Fruit fly (Drosophila melanogaster): Measurements from ENCODE around the gene CG11583.
A peak's percentile ranks its signal among the peaks of the same experiment; 100 is the strongest.

Gene CG11583

DNA sequence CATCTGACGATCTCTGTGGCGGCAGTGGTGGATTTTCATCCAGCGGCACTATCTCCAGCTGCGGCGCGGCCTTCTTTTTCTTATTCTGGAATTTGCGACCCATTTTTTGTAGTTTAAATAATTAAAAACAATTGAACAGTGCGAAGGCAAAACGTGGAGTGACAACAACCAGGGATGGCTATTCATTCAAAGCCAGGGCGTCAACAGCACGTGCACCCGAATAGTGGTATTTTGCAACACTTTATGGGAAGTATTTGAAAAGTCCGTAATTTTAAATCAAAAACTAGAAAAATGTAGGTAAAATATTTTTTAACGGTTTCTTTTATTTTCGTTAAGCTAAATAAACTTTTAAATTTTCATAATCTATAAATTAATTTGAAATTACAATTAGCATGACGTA, at the start of gene CG11583:
TSS of gene CG11583 (minus strand) at position 191 of the 400 bp plus-strand sequence.
- peak; percentile 25; the same call in 1 of the 2 replicates for TF ChIP-seq CG14014 (GFP tag; IDR thresholded peaks at IDR 0.05)
- no peak for TF ChIP-seq CG14441 (GFP tag; IDR thresholded peaks at IDR 0.05)
- no peak for TF ChIP-seq TFAM (GFP tag; optimal IDR thresholded peaks at IDR 0.05)
- TF ChIP-seq Rfx (GFP tag; IDR thresholded peaks at IDR 0.05), result peak; percentile 58
- no peak for TF ChIP-seq CG10959 (GFP tag; IDR thresholded peaks at IDR 0.05)
- peak; percentile 73 for TF ChIP-seq gro (GFP tag; optimal IDR thresholded peaks at IDR 0.05)
- TF ChIP-seq CkIIα-i1 (GFP tag; IDR thresholded peaks at IDR 0.05), result no peak
- TF ChIP-seq Sox102F (GFP tag; optimal IDR thresholded peaks at IDR 0.05), result no peak
- peak; percentile 44 for TF ChIP-seq Antp (GFP tag; optimal IDR thresholded peaks at IDR 0.05)
- peak; percentile 97 for TF ChIP-seq CG15514 (GFP tag; optimal IDR thresholded peaks at IDR 0.05)
- TF ChIP-seq CG13424 (tag; optimal IDR thresholded peaks at IDR 0.05), result no peak
- TF ChIP-seq Nf-YC (tag; optimal IDR thresholded peaks at IDR 0.05), result no peak
- 0 out of 4 replicates have a peak, but pooled peaks have one; percentile 30 for TF ChIP-seq Gug (GFP tag; IDR thresholded peaks at IDR 0.05)
- TF ChIP-seq pita (GFP tag; optimal IDR thresholded peaks at IDR 0.05), result no peak
- TF ChIP-seq Sin3A (optimal IDR thresholded peaks at IDR 0.05), result peak; percentile 33
- peak; percentile 64 for TF ChIP-seq Xbp1 (GFP tag; optimal IDR thresholded peaks at IDR 0.05)
- no peak for TF ChIP-seq Dfd (GFP tag; optimal IDR thresholded peaks at IDR 0.05)
- no peak for TF ChIP-seq CG8281 (tag; optimal IDR thresholded peaks at IDR 0.05)
- TF ChIP-seq Max (GFP tag; optimal IDR thresholded peaks at IDR 0.05), result peak; percentile 98
- TF ChIP-seq CG11695 (GFP tag; IDR thresholded peaks at IDR 0.05), result no peak
- TF ChIP-seq CG14965 (GFP tag; optimal IDR thresholded peaks at IDR 0.05; ENCODE audit: borderline replicate concordance), result no peak
- no peak for TF ChIP-seq PHDP (tag; optimal IDR thresholded peaks at IDR 0.05)
- no peak for TF ChIP-seq Hmr (GFP tag; optimal IDR thresholded peaks at IDR 0.05)
- TF ChIP-seq Myb (GFP tag; optimal IDR thresholded peaks at IDR 0.05), result peak; percentile 92
- no peak for TF ChIP-seq ham (GFP tag; IDR thresholded peaks at IDR 0.05)
- TF ChIP-seq slp2 (GFP tag; optimal IDR thresholded peaks at IDR 0.05), result peak; percentile 25
- TF ChIP-seq maf-S (GFP tag; optimal IDR thresholded peaks at IDR 0.05), result peak; percentile 34
- no peak for TF ChIP-seq Atf6 (GFP tag; IDR thresholded peaks at IDR 0.05)
- TF ChIP-seq sob (GFP tag; IDR thresholded peaks at IDR 0.05), result peak; percentile 70
- TF ChIP-seq ind (GFP tag; optimal IDR thresholded peaks at IDR 0.05), result peak; percentile 36
- no peak for TF ChIP-seq CG4820 (GFP tag; optimal IDR thresholded peaks at IDR 0.05)
- TF ChIP-seq gem (tag; optimal IDR thresholded peaks at IDR 0.05), result no peak
- no peak for TF ChIP-seq Oaz (GFP tag; IDR thresholded peaks at IDR 0.05)
- no peak for TF ChIP-seq CG3726 (GFP tag; IDR thresholded peaks at IDR 0.05)
- TF ChIP-seq CG18262 (tag; optimal IDR thresholded peaks at IDR 0.05), result peak; percentile 5
- TF ChIP-seq CG31365 (tag; optimal IDR thresholded peaks at IDR 0.05), result no peak
- no peak for TF ChIP-seq CG10321 (GFP tag; IDR thresholded peaks at IDR 0.05)
- peak; percentile 36 for TF ChIP-seq CG9797 (GFP tag; optimal IDR thresholded peaks at IDR 0.05)
- TF ChIP-seq CG12071 (GFP tag; optimal IDR thresholded peaks at IDR 0.05), result no peak
- TF ChIP-seq Side (GFP tag; optimal IDR thresholded peaks at IDR 0.05), result peak; percentile 55
- no peak for TF ChIP-seq grn (GFP tag; optimal IDR thresholded peaks at IDR 0.05)
- TF ChIP-seq corto (GFP tag; optimal IDR thresholded peaks at IDR 0.05), result no peak
- TF ChIP-seq CG15696 (tag; optimal IDR thresholded peaks at IDR 0.05), result no peak
- TF ChIP-seq CG1233 (GFP tag; optimal IDR thresholded peaks at IDR 0.05), result no peak
- TF ChIP-seq CG14860 (GFP tag; IDR thresholded peaks at IDR 0.05; ENCODE audit: partially characterized antibody), result no peak
- peak; percentile 45 for TF ChIP-seq CG8944 (GFP tag; optimal IDR thresholded peaks at IDR 0.05)
- TF ChIP-seq BtbVII (GFP tag; optimal IDR thresholded peaks at IDR 0.05), result peak; percentile 5
- no peak for TF ChIP-seq jigr1 (GFP tag; IDR thresholded peaks at IDR 0.05)
- no peak for TF ChIP-seq CG10366 (GFP tag; IDR thresholded peaks at IDR 0.05)
- TF ChIP-seq CG11093 (GFP tag; IDR thresholded peaks at IDR 0.05), result no peak
- TF ChIP-seq abd-A (tag; optimal IDR thresholded peaks at IDR 0.05), result no peak
- peak; percentile 48 for TF ChIP-seq CG12391 (tag; optimal IDR thresholded peaks at IDR 0.05)
